Worm (Caenorhabditis elegans) whole organism, L4 larva: ENCODE data around the gene ZK218.5.

Experiments
- aly-2 ChIP-seq: sonication (generic microtip); optimal IDR thresholded peaks from 2 replicates; lab custom pipeline; 2018; ENCODE audit warnings: missing biosample characterization, missing genetic modification characterization
- cey-2 ChIP-seq: sonication (generic microtip); optimal IDR thresholded peaks from 3 replicates; lab custom pipeline; 2017; ENCODE audit warnings: missing genetic modification characterization, mild to moderate bottlenecking, missing compliant biosample characterization, antibody characterized with exemption, borderline replicate concordance; ENCODE audit not compliant: insufficient read depth
- egl-27 ChIP-seq: sonication (generic microtip); optimal IDR thresholded peaks from 3 replicates; lab custom pipeline; 2017; ENCODE audit warnings: missing biosample characterization, missing genetic modification reagents, missing genetic modification characterization
- fkh-10 ChIP-seq: fragments of 150-350 bp; optimal IDR thresholded peaks from 2 replicates; lab custom pipeline; 2014; ENCODE audit warnings: missing biosample characterization, missing genetic modification reagents, missing genetic modification characterization
- mep-1 ChIP-seq: fragments of 150-350 bp; sonication (generic microtip); optimal IDR thresholded peaks from 3 replicates; lab custom pipeline; 2014; ENCODE audit warnings: missing biosample characterization, missing genetic modification characterization
- nhr-48 ChIP-seq: sonication (generic microtip); optimal IDR thresholded peaks from 2 replicates; lab custom pipeline; 2016; ENCODE audit warnings: mild to moderate bottlenecking, missing genetic modification characterization, missing compliant biosample characterization
- unc-39 ChIP-seq: sonication (generic microtip); optimal IDR thresholded peaks from 2 replicates; lab custom pipeline; 2017; ENCODE audit warnings: missing biosample characterization, missing genetic modification characterization

ce11 chrV:17151292-17151691 lies 50.4 kb downstream of the ZK218.5 start:
- TF ChIP-seq nhr-48 (no peak), fkh-10 (GFP tag; lab: Kevin White, UChicago) (no peak), mep-1 (tag; lab: Kevin White, UChicago) (no peak), egl-27 (tag; lab: Kevin White, UChicago) (no peak), cey-2 (no peak), unc-39 (tag; lab: Kevin White, UChicago) (no peak), aly-2 (tag; lab: Kevin White, UChicago) (no peak)
